Fruit fly (Drosophila melanogaster) Kc167 (cell line): ENCODE data around the gene CG2246.

Experiments used
- Myc ChIP-seq: fragments of >200 bp; optimal IDR thresholded peaks from 2 replicates; lab custom pipeline; 2017; ENCODE audit warnings: missing external identifiers
- Sin3A ChIP-seq: fragments of >200 bp; optimal IDR thresholded peaks from 2 replicates; lab custom pipeline; 2018; ENCODE audit warnings: missing external identifiers
- h ChIP-seq: fragments of >200 bp; optimal IDR thresholded peaks from 3 replicates; lab custom pipeline; 2018; ENCODE audit warnings: missing external identifiers
- insv ChIP-seq: fragments of >200 bp; optimal IDR thresholded peaks from 3 replicates; lab custom pipeline; 2018; ENCODE audit warnings: missing external identifiers
- psq ChIP-seq: fragments of >200 bp; optimal IDR thresholded peaks from 2 replicates; lab custom pipeline; 2017; ENCODE audit warnings: missing external identifiers
- ttk ChIP-seq: sonication (Bioruptor generic); optimal IDR thresholded peaks from 2 replicates; lab custom pipeline; 2017; ENCODE audit warnings: missing external identifiers

Gene CG2246

DNA sequence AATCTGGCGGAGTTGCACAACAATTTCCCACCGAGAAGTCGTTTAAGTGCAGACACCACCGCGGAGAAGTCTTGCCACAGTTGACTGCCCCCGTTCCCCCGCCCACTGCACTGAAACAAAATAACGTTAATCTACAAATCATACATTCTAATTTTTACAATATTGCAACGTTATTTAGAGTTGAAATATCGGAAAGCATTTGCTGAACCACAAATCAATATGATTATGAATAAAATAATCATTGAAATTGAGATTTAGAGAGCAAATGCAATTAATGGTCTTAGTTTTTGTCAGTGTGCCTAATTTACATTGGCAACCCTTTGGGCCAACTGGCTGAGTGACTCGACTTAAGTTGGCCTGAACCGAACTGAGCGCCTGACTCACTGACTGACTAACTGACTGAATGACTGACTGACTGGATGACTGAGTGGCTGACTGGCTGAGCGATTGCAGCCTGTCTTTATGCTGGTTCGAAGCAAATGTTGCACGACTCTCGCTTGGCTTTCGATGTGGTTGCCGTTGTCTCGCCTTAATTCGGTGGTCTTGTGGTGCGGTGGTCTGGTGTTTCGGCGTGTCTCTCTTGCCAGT is 30.6 kb downstream of the CG2246 start:
- TF ChIP-seq insv (no peak), h (lab: Kevin White, UChicago) (no peak), psq (lab: Kevin White, UChicago) (no peak), Myc (lab: Kevin White, UChicago) (no peak)

- TF ChIP-seq ttk (lab: Kevin White, UChicago) = no peak
- no peak for TF ChIP-seq h (lab: Kevin White, UChicago)
- no peak for TF ChIP-seq psq (lab: Kevin White, UChicago)
- no peak for TF ChIP-seq Myc (lab: Kevin White, UChicago)
- no peak for TF ChIP-seq insv
- TF ChIP-seq Sin3A = no peak
Observed at dm6 chr3R:30567215-30567614, 34.1 kb downstream of the CG2246 start.

DNA sequence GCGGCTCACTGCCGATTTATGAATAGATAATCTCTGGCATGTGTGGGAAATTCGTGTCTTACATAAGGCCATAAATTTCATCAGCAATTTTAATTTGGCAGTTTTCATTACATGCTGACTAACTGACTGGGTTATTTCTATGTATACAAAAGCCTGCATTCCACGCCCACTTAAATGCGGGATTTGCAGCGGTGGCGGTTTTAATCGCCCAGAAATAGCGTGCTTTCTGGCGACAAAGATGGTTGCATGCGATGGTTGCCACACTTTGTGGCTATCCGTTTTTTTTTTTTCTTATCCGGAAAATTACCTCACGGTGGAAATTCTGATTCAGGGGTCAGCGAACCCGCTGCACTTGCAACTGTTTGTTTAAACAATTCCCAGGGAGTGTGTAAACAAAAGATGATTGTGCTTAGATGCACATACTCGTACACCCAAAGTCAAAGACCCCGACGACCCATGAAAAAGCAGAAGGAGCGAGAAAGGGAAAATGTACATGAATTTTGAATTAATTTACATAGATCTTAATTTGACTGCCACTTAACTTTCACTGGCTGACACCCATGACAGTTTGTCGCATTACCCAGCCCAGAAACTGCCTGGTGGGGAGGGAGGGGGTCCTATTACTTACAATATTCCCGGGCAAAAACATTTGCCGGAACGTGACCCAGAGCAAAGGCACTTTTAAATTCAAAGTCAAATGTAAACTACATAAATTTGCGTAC is 34.9 kb downstream of the CG2246 start:
- TF ChIP-seq Sin3A (no peak), h (lab: Kevin White, UChicago) (no peak), Myc (lab: Kevin White, UChicago) (no peak), ttk (lab: Kevin White, UChicago) (no peak), psq (lab: Kevin White, UChicago) (no peak), insv (no peak)

dm6 chr3R:30564479-30564878 is 36.8 kb downstream of the CG2246 start:
- TF ChIP-seq h (lab: Kevin White, UChicago) (no peak), ttk (lab: Kevin White, UChicago) (no peak), Sin3A (no peak), insv (no peak), psq (lab: Kevin White, UChicago) (no peak), Myc (lab: Kevin White, UChicago) (no peak)

dm6 chr3R:30563260-30564080 is 37.8 kb downstream of the CG2246 start:
- TF ChIP-seq h (lab: Kevin White, UChicago) = no peak
- TF ChIP-seq Myc (lab: Kevin White, UChicago) = no peak
- TF ChIP-seq ttk (lab: Kevin White, UChicago) = no peak
- no peak for TF ChIP-seq psq (lab: Kevin White, UChicago)
- no peak for TF ChIP-seq Sin3A
- no peak for TF ChIP-seq insv

dm6 chr3R:30562733-30563259 is 38.5 kb downstream of the CG2246 start:
- TF ChIP-seq psq (lab: Kevin White, UChicago) (no peak), ttk (lab: Kevin White, UChicago) (no peak), Sin3A (no peak), Myc (lab: Kevin White, UChicago) (no peak), insv (no peak), h (lab: Kevin White, UChicago) (no peak)

dm6 chr3R:30561207-30561606 is 40.1 kb downstream of the CG2246 start:
- no peak for TF ChIP-seq h (lab: Kevin White, UChicago)
- no peak for TF ChIP-seq ttk (lab: Kevin White, UChicago)
- no peak for TF ChIP-seq Sin3A
- TF ChIP-seq insv = no peak
- no peak for TF ChIP-seq psq (lab: Kevin White, UChicago)

DNA sequence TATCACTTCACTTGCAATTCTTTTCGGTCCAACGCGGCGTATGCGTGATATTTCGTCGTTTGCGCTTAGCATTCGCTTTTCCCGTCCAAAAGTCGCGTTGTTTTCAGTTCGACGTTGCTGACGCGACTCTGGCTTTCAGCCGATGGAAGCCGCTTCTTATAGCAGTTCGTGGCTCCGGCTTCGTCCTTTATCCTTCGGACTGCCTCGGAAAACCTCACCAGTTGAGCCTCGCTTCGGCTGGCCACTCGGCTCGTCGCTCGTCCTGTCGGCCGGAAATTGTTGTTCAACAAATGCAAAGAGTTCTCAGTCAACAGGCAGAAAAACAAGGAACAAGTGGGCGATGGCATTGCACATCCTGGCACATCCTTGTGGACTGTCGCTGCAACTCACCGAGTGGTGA is 41.2 kb downstream of the CG2246 start, which contains the start of gene CG34155:
TSS of gene CG34155 (minus strand) at position 130 of the 400 bp plus-strand sequence.
- TF ChIP-seq insv (no peak), h (lab: Kevin White, UChicago) (no peak), Myc (lab: Kevin White, UChicago) (no peak), psq (lab: Kevin White, UChicago) (no peak), ttk (lab: Kevin White, UChicago) (no peak), Sin3A (no peak)

- TF ChIP-seq Sin3A (no peak), psq (lab: Kevin White, UChicago) (no peak), insv (no peak), ttk (lab: Kevin White, UChicago) (no peak), h (lab: Kevin White, UChicago) (no peak), Myc (lab: Kevin White, UChicago) (no peak)
Observed at dm6 chr3R:30552548-30552947, 48.7 kb downstream of the CG2246 start.

DNA sequence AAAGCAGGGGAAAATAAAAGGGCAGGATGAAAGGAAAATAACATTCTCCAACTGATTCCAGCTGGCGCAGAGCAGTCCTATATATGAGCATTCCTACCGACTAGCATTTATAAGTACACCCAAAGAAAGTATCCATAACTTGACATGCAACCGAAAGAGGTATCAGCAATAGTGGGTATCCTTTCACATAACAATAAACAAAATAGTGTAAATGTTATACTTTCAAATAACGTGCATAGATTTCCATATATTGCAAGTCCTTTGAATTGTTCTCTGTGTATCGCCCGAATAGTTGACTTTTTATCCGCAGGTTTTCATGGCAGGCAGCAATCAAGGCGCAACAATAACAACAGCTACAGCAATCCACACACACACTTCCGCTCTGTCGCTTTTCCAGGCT is 51.2 kb downstream of the CG2246 start:
- no peak for TF ChIP-seq h (lab: Kevin White, UChicago)
- TF ChIP-seq insv = no peak
- no peak for TF ChIP-seq ttk (lab: Kevin White, UChicago)
- TF ChIP-seq psq (lab: Kevin White, UChicago) = no peak
- no peak for TF ChIP-seq Sin3A
- TF ChIP-seq Myc (lab: Kevin White, UChicago) = no peak

- TF ChIP-seq psq (lab: Kevin White, UChicago) (no peak), Myc (lab: Kevin White, UChicago) (no peak), ttk (lab: Kevin White, UChicago) (no peak), h (lab: Kevin White, UChicago) (no peak), insv (no peak), Sin3A (no peak)
Observed at dm6 chr3R:30544974-30545373, 56.3 kb downstream of the CG2246 start.
